Fruit fly (Drosophila melanogaster) S2 (cell line): ENCODE data around the gene CG4404.

Source experiments
- CG8478 ChIP-seq: fragments of >200 bp; optimal IDR thresholded peaks from 2 replicates; lab custom pipeline; 2018
- CTCF ChIP-seq, 2 experiments: fragments of >200 bp; optimal IDR thresholded peaks; 2 replicates each; lab custom pipeline; 2018

- TF ChIP-seq CTCF (optimal IDR thresholded peaks at IDR 0.05; lab: Kevin White, UChicago) (no peak), CG8478 (lab: Kevin White, UChicago) (no peak)
Measured at dm6 chrX:12893969-12894368, 11.8 kb downstream of the CG4404 start.
